Fruit fly (Drosophila melanogaster) Kc167 (cell line): ENCODE measurements around the gene Mtpalpha.

ENCODE experiments used
- Sin3A ChIP-seq: fragments of >200 bp; optimal IDR thresholded peaks from 2 replicates; lab custom pipeline; 2018; ENCODE audit warnings: missing external identifiers
- h ChIP-seq: fragments of >200 bp; optimal IDR thresholded peaks from 3 replicates; lab custom pipeline; 2018; ENCODE audit warnings: missing external identifiers
- psq ChIP-seq: fragments of >200 bp; optimal IDR thresholded peaks from 2 replicates; lab custom pipeline; 2017; ENCODE audit warnings: missing external identifiers
- ttk ChIP-seq: sonication (Bioruptor generic); optimal IDR thresholded peaks from 2 replicates; lab custom pipeline; 2017; ENCODE audit warnings: missing external identifiers

DNA sequence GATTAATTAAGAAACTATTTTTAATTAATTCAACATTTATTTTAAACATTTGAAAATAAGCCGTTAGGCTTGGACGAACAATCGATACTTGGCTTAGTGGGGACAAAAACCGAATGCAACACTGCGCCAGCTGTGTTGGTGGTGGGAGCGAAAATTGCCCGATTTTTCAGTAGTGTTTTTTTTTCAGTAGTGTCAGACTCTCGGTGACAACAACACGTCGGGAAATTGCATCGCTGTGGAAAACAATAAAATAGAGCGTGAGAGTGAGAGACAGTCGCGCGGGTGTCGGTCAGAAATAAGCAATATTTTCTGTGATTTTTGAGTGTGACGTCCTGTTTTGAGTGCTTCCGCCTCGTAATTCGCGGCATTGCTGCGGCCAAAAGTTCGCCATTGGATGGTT is 40.1 kb upstream of the Mtpalpha start:
- TF ChIP-seq Sin3A (lab: Kevin White, UChicago): no peak
- TF ChIP-seq ttk (lab: Kevin White, UChicago): no peak
- TF ChIP-seq h (lab: Kevin White, UChicago): no peak
- TF ChIP-seq psq (lab: Kevin White, UChicago): no peak
